Fruit fly (Drosophila melanogaster) whole organism, embryonic: ENCODE data around the gene CG32573.

Source experiments
- Ada2b ChIP-seq: fragments of 200-800 bp; sonication (Bioruptor generic); IDR thresholded peaks from 2 replicates; pipeline ENCODE4 v1.3.6; 2022; ENCODE audit warnings: missing biosample characterization, missing genetic modification characterization
- B-H1 ChIP-seq: fragments of 200-800 bp; sonication (Bioruptor generic); IDR thresholded peaks from 3 replicates; pipeline ENCODE4 v1.3.6; 2022; ENCODE audit warnings: missing biosample characterization, missing genetic modification characterization
- Bdp1 ChIP-seq: fragments of 200-800 bp; sonication (Bioruptor generic); optimal IDR thresholded peaks from 3 replicates; lab custom pipeline; 2016; ENCODE audit warnings: missing biosample characterization, missing genetic modification characterization
- Blimp-1 ChIP-seq: fragments of 200-800 bp; sonication (Bioruptor generic); optimal IDR thresholded peaks from 3 replicates; lab custom pipeline; 2018; ENCODE audit warnings: missing biosample characterization, missing genetic modification characterization, mild to moderate bottlenecking, moderate library complexity, missing genetic modification reagents
- CG10147 ChIP-seq: fragments of 200-800 bp; sonication (Bioruptor generic); optimal IDR thresholded peaks from 2 replicates; lab custom pipeline; 2019; ENCODE audit warnings: missing biosample characterization, mild to moderate bottlenecking, missing genetic modification characterization, moderate library complexity
- CG12104 ChIP-seq: fragments of 200-800 bp; sonication (Bioruptor generic); optimal IDR thresholded peaks from 3 replicates; lab custom pipeline; 2016; ENCODE audit warnings: missing biosample characterization, missing genetic modification characterization
- CG12219 ChIP-seq: fragments of 200-800 bp; sonication (Bioruptor generic); optimal IDR thresholded peaks from 3 replicates; lab custom pipeline; 2018; ENCODE audit warnings: missing biosample characterization, mild to moderate bottlenecking, missing genetic modification characterization
- CG14860 ChIP-seq: fragments of 200-800 bp; sonication (Bioruptor generic); IDR thresholded peaks from 3 replicates; pipeline ENCODE4 v1.3.6; 2022; ENCODE audit warnings: missing biosample characterization, missing genetic modification characterization; ENCODE audit not compliant: partially characterized antibody
- CG15514 ChIP-seq: fragments of 200-800 bp; sonication (Bioruptor generic); optimal IDR thresholded peaks from 3 replicates; lab custom pipeline; 2017; ENCODE audit warnings: missing biosample characterization, missing genetic modification characterization, mild to moderate bottlenecking, moderate library complexity, missing genetic modification reagents
- CG16813 ChIP-seq: fragments of 200-800 bp; sonication (Bioruptor generic); IDR thresholded peaks from 3 replicates; pipeline ENCODE4 v1.3.6; 2022; ENCODE audit warnings: missing biosample characterization, missing genetic modification characterization; ENCODE audit not compliant: partially characterized antibody
- CG17186 ChIP-seq: fragments of 200-800 bp; sonication (Bioruptor generic); optimal IDR thresholded peaks from 3 replicates; lab custom pipeline; 2017; ENCODE audit warnings: missing biosample characterization, missing genetic modification reagents, missing genetic modification characterization
- CG18011 ChIP-seq: fragments of 200-800 bp; sonication (Bioruptor generic); optimal IDR thresholded peaks from 2 replicates; lab custom pipeline; 2017; ENCODE audit warnings: missing biosample characterization, missing genetic modification characterization, mild to moderate bottlenecking, moderate library complexity, missing genotype
- CG1832 ChIP-seq: fragments of 200-800 bp; sonication (Bioruptor generic); optimal IDR thresholded peaks from 2 replicates; lab custom pipeline; 2017; ENCODE audit warnings: missing biosample characterization, mild to moderate bottlenecking, missing genetic modification characterization, inconsistent platforms
- CG2116 ChIP-seq: fragments of 200-800 bp; sonication (Bioruptor generic); optimal IDR thresholded peaks from 3 replicates; lab custom pipeline; 2018; ENCODE audit warnings: missing biosample characterization, mild to moderate bottlenecking, missing genetic modification characterization
- CG3065 ChIP-seq: fragments of 200-800 bp; sonication (Bioruptor generic); optimal IDR thresholded peaks from 2 replicates; lab custom pipeline; 2016; ENCODE audit warnings: missing biosample characterization, missing genetic modification characterization
- CG31388 ChIP-seq: fragments of 200-800 bp; sonication (Bioruptor generic); optimal IDR thresholded peaks from 2 replicates; lab custom pipeline; 2016; ENCODE audit warnings: missing biosample characterization, missing genetic modification characterization
- CG3281 ChIP-seq: fragments of 200-800 bp; sonication (Bioruptor generic); optimal IDR thresholded peaks from 3 replicates; lab custom pipeline; 2017; ENCODE audit warnings: missing biosample characterization, mild to moderate bottlenecking, missing genetic modification characterization
- CG3838 ChIP-seq: fragments of 200-800 bp; sonication (Bioruptor generic); optimal IDR thresholded peaks from 3 replicates; lab custom pipeline; 2016; ENCODE audit warnings: missing biosample characterization, missing genetic modification characterization
- CG6813 ChIP-seq: fragments of 200-800 bp; sonication (Bioruptor generic); optimal IDR thresholded peaks from 2 replicates; lab custom pipeline; 2017; ENCODE audit warnings: missing biosample characterization, missing genetic modification characterization, mild to moderate bottlenecking, moderate library complexity, missing genetic modification reagents
- CG7357 ChIP-seq: fragments of 200-800 bp; sonication (Bioruptor generic); IDR thresholded peaks from 3 replicates; pipeline ENCODE4 v1.3.6; 2022; ENCODE audit warnings: missing biosample characterization, missing genetic modification characterization
- CG7987 ChIP-seq: fragments of 200-800 bp; sonication (Bioruptor generic); optimal IDR thresholded peaks from 2 replicates; lab custom pipeline; 2018; ENCODE audit warnings: missing biosample characterization, mild to moderate bottlenecking, missing genetic modification characterization, moderate library complexity
- CG8944 ChIP-seq: fragments of 200-800 bp; sonication (Bioruptor generic); optimal IDR thresholded peaks from 3 replicates; lab custom pipeline; 2016; ENCODE audit warnings: missing biosample characterization, missing genetic modification characterization
- CG9437 ChIP-seq: fragments of 200-800 bp; sonication (Bioruptor generic); optimal IDR thresholded peaks from 2 replicates; lab custom pipeline; 2018; ENCODE audit warnings: missing biosample characterization, mild to moderate bottlenecking, missing genetic modification characterization
- D19B ChIP-seq: fragments of 200-800 bp; sonication (Bioruptor generic); optimal IDR thresholded peaks from 2 replicates; lab custom pipeline; 2017; ENCODE audit warnings: missing biosample characterization, mild to moderate bottlenecking, missing genetic modification characterization
- Doc3 ChIP-seq: fragments of 200-800 bp; sonication (Bioruptor generic); IDR thresholded peaks from 3 replicates; pipeline ENCODE4 v1.3.6; 2022; ENCODE audit warnings: missing biosample characterization, missing genetic modification characterization; ENCODE audit not compliant: partially characterized antibody
- E2f1 ChIP-seq: fragments of 200-800 bp; sonication (Bioruptor generic); IDR thresholded peaks from 2 replicates; pipeline ENCODE4 v1.3.6; 2022; ENCODE audit warnings: missing biosample characterization, missing genetic modification characterization
- Fer1 ChIP-seq: fragments of 200-800 bp; sonication (Bioruptor generic); optimal IDR thresholded peaks from 2 replicates; lab custom pipeline; 2017; ENCODE audit warnings: missing biosample characterization, mild to moderate bottlenecking, missing genetic modification characterization
- H2.0 ChIP-seq: fragments of 200-800 bp; sonication (Bioruptor generic); IDR thresholded peaks from 2 replicates; pipeline ENCODE4 v1.3.6; 2022; ENCODE audit warnings: missing biosample characterization, missing genetic modification characterization
- Hmx ChIP-seq: fragments of 200-800 bp; sonication (Bioruptor generic); optimal IDR thresholded peaks from 2 replicates; lab custom pipeline; 2016; ENCODE audit warnings: missing biosample characterization, missing genetic modification characterization
- Meics ChIP-seq: fragments of 200-800 bp; sonication (Bioruptor generic); optimal IDR thresholded peaks from 2 replicates; lab custom pipeline; 2017; ENCODE audit warnings: missing biosample characterization, mild to moderate bottlenecking, missing genetic modification characterization
- Usf ChIP-seq: fragments of 200-800 bp; sonication (Bioruptor generic); optimal IDR thresholded peaks from 2 replicates; lab custom pipeline; 2017; ENCODE audit warnings: missing genotype, missing biosample characterization, missing genetic modification characterization
- danr ChIP-seq: fragments of 200-800 bp; sonication (Bioruptor generic); IDR thresholded peaks from 2 replicates; pipeline ENCODE4 v1.3.6; 2022; ENCODE audit warnings: missing biosample characterization, missing genetic modification characterization
- disco-r ChIP-seq: fragments of 200-800 bp; sonication (Bioruptor generic); optimal IDR thresholded peaks from 2 replicates; lab custom pipeline; 2016; ENCODE audit warnings: missing biosample characterization, missing genetic modification characterization
- dm ChIP-seq: fragments of 200-800 bp; sonication (Bioruptor generic); optimal IDR thresholded peaks from 3 replicates; lab custom pipeline; 2016; ENCODE audit warnings: missing biosample characterization, missing genetic modification characterization
- en ChIP-seq: fragments of 200-800 bp; sonication (Bioruptor generic); optimal IDR thresholded peaks from 2 replicates; lab custom pipeline; 2016; ENCODE audit warnings: missing biosample characterization, missing genetic modification characterization
- eve ChIP-seq, 2 experiments: fragments of >200 bp; optimal IDR thresholded peaks; 2 replicates each; lab custom pipeline; 2017; ENCODE audit warnings: missing biosample characterization in 2 of 2, missing genetic modification characterization in 2 of 2
- ewg ChIP-seq: fragments of 200-800 bp; sonication (Bioruptor generic); optimal IDR thresholded peaks from 3 replicates; lab custom pipeline; 2017; ENCODE audit warnings: mild to moderate bottlenecking, missing biosample characterization, missing genetic modification reagents, missing genetic modification characterization
- fd102C ChIP-seq: fragments of 200-800 bp; sonication (Bioruptor generic); optimal IDR thresholded peaks from 2 replicates; lab custom pipeline; 2018; ENCODE audit warnings: missing biosample characterization, mild to moderate bottlenecking, missing genetic modification characterization, moderate library complexity
- hbn ChIP-seq: fragments of 200-800 bp; sonication (Bioruptor generic); IDR thresholded peaks from 2 replicates; pipeline ENCODE4 v1.3.6; 2022; ENCODE audit warnings: missing biosample characterization, missing genetic modification characterization; ENCODE audit not compliant: partially characterized antibody
- kni ChIP-seq: fragments of 200-800 bp; sonication (Bioruptor generic); optimal IDR thresholded peaks from 3 replicates; lab custom pipeline; 2017; ENCODE audit warnings: mild to moderate bottlenecking, missing biosample characterization, missing genetic modification reagents, missing genetic modification characterization
- lov ChIP-seq, 2 experiments: fragments of 200-800 bp in 1 of 2; fragments of >200 bp in 1 of 2; sonication (Bioruptor generic) in 1 of 2; IDR thresholded peaks in 1 of 2; optimal IDR thresholded peaks in 1 of 2; 2 replicates in 1 of 2; 3 replicates in 1 of 2; pipeline versions ENCODE4 v1.3.6 to Lab custom; 2017 to 2022; ENCODE audit warnings: missing biosample characterization in 1 of 2, missing genetic modification characterization in 1 of 2
- nmo ChIP-seq: fragments of 200-800 bp; sonication (Bioruptor generic); optimal IDR thresholded peaks from 2 replicates; lab custom pipeline; 2018; ENCODE audit warnings: missing biosample characterization, mild to moderate bottlenecking, missing genetic modification characterization, moderate library complexity
- nom ChIP-seq: fragments of 200-800 bp; sonication (Bioruptor generic); optimal IDR thresholded peaks from 2 replicates; lab custom pipeline; 2017; ENCODE audit warnings: missing biosample characterization, missing genetic modification characterization, mild to moderate bottlenecking, moderate library complexity, missing genetic modification reagents
- onecut ChIP-seq: fragments of 200-800 bp; sonication (Bioruptor generic); IDR thresholded peaks from 2 replicates; pipeline ENCODE4 v1.3.6; 2022; ENCODE audit warnings: missing biosample characterization, missing genetic modification characterization
- p53 ChIP-seq: fragments of 200-800 bp; sonication (Bioruptor generic); optimal IDR thresholded peaks from 2 replicates; lab custom pipeline; 2016; ENCODE audit warnings: missing biosample characterization, missing genetic modification characterization
- pnt ChIP-seq: fragments of 200-800 bp; sonication (Bioruptor generic); optimal IDR thresholded peaks from 3 replicates; lab custom pipeline; 2016; ENCODE audit warnings: missing biosample characterization, missing genetic modification characterization
- schlank ChIP-seq: fragments of 200-800 bp; sonication (Bioruptor generic); optimal IDR thresholded peaks from 2 replicates; lab custom pipeline; 2018; ENCODE audit warnings: missing biosample characterization, mild to moderate bottlenecking, missing genetic modification characterization
- scrt ChIP-seq: fragments of 200-800 bp; sonication (Bioruptor generic); optimal IDR thresholded peaks from 2 replicates; lab custom pipeline; 2018; ENCODE audit warnings: missing biosample characterization, mild to moderate bottlenecking, missing genetic modification characterization, moderate library complexity
- tll ChIP-seq, 2 experiments: fragments of 200-800 bp in 1 of 2; fragments of >200 bp in 1 of 2; sonication (Bioruptor generic) in 1 of 2; optimal IDR thresholded peaks; 2 replicates each; lab custom pipeline; 2017 to 2019; ENCODE audit warnings: missing biosample characterization in 2 of 2, missing genetic modification characterization in 2 of 2, mild to moderate bottlenecking in 1 of 2, moderate library complexity in 1 of 2

The CG32573 gene

DNA sequence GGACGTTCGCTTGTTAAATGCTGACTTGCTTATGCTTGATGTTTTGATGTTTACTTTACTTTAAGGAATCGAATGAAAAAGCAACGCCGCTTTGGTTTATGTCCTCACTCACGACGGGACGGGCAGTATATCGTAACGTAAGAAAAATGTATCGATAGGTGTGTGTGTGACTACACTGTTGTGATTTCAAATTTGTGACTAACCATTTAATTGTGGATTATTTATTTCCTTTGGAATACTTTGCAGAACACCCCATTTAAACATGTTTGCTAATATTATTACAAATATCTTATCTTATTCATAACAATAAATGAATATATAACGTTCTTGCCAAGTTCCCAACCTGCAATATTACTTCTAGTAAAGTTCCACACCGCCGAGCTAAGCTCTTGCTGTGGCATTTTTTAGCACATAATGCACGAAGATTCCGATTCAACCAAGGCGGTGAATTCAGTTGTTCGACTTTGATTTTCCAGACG lies 3.8 kb downstream of the CG32573 start, which contains the start of the genes Nemp and r (continued):
- TF ChIP-seq CG3281 (no peak), CG15514 (GFP tag; lab: Kevin White, UChicago) (peak; percentile 59), nmo (GFP tag; lab: Kevin White, UChicago) (peak; percentile 54), Hmx (GFP tag; lab: Kevin White, UChicago) (no peak), ewg (GFP tag; lab: Kevin White, UChicago) (no peak), eve (GFP tag; optimal IDR thresholded peaks at IDR 0.05; lab: Kevin White, UChicago) (no peak), p53 (GFP tag; lab: Kevin White, UChicago) (peak; percentile 72), CG17186 (GFP tag; lab: Kevin White, UChicago) (peak; percentile 28), kni (GFP tag; lab: Kevin White, UChicago) (no peak), CG31388 (GFP tag; lab: Kevin White, UChicago) (no peak), H2.0 (GFP tag; lab: Robert Waterston, UW) (no peak), Meics (GFP tag; lab: Kevin White, UChicago) (no peak), CG10147 (GFP tag; lab: Kevin White, UChicago) (no peak), CG18011 (GFP tag; lab: Kevin White, UChicago) (no peak), danr (GFP tag; lab: Robert Waterston, UW) (no peak), CG9437 (GFP tag; lab: Kevin White, UChicago) (peak; percentile 100), Ada2b (GFP tag; lab: Robert Waterston, UW) (no peak), CG3838 (GFP tag; lab: Kevin White, UChicago) (no peak), dm (no peak), Blimp-1 (no peak), CG7987 (GFP tag; lab: Kevin White, UChicago) (no peak), lov (optimal IDR thresholded peaks at IDR 0.05; lab: Kevin White, UChicago) (no peak), lov (GFP tag; IDR thresholded peaks at IDR 0.05; lab: Robert Waterston, UW) (no peak), CG1832 (GFP tag; lab: Kevin White, UChicago) (no peak), Usf (GFP tag; lab: Kevin White, UChicago) (no peak), B-H1 (GFP tag; lab: Robert Waterston, UW) (no peak), Bdp1 (GFP tag; lab: Kevin White, UChicago) (no peak), scrt (GFP tag; lab: Kevin White, UChicago) (no peak), CG3065 (GFP tag; lab: Kevin White, UChicago) (no peak), nom (GFP tag; lab: Kevin White, UChicago) (no peak), pnt (GFP tag; lab: Kevin White, UChicago) (no peak), CG8944 (GFP tag; lab: Kevin White, UChicago) (no peak), hbn (GFP tag; lab: Robert Waterston, UW) (peak; percentile 65), disco-r (no peak), en (GFP tag; lab: Kevin White, UChicago) (no peak), CG2116 (GFP tag; lab: Kevin White, UChicago) (peak; percentile 77), CG6813 (GFP tag; lab: Kevin White, UChicago) (no peak), CG16813 (peak; percentile 77), schlank (tag; lab: Kevin White, UChicago) (no peak), CG14860 (GFP tag; lab: Robert Waterston, UW) (peak; percentile 49; the same call in 1 of the 3 replicates), tll (GFP tag; optimal IDR thresholded peaks at IDR 0.05; lab: Kevin White, UChicago) (peak in 1 of 2 experiments; percentile 6), E2f1 (no peak), D19B (GFP tag; lab: Kevin White, UChicago) (no peak), CG12104 (GFP tag; lab: Kevin White, UChicago) (no peak), onecut (GFP tag; lab: Robert Waterston, UW) (no peak), Doc3 (peak; percentile 64), Fer1 (no peak), fd102C (GFP tag; lab: Kevin White, UChicago) (no peak), CG12219 (no peak), CG7357 (GFP tag; lab: Robert Waterston, UW) (no peak)
